Worm (Caenorhabditis elegans) whole organism, L4 larva: ENCODE data around the gene C15H9.5.
A peak's percentile ranks its signal among the peaks of the same experiment; 100 is the strongest.

ENCODE experiments used
- F10B5.3 ChIP-seq: sonication (generic microtip); optimal IDR thresholded peaks from 2 replicates; lab custom pipeline; 2016; ENCODE audit warnings: mild to moderate bottlenecking, missing genetic modification characterization, missing compliant biosample characterization
- F44E2.7 ChIP-seq: fragments of 200-800 bp; sonication (Bioruptor generic); IDR thresholded peaks from 2 replicates; pipeline ENCODE4 v2.1.2; 2022; ENCODE audit warnings: missing genetic modification characterization, missing compliant biosample characterization
- F49E8.2 ChIP-seq: sonication (generic microtip); optimal IDR thresholded peaks from 2 replicates; lab custom pipeline; 2016; ENCODE audit warnings: missing compliant biosample characterization, mild to moderate bottlenecking, missing genetic modification characterization, borderline replicate concordance
- T26A8.4 ChIP-seq: fragments of 200-800 bp; sonication (Bioruptor generic); IDR thresholded peaks from 2 replicates; pipeline ENCODE4 v1.3.6; 2022; ENCODE audit warnings: missing genetic modification characterization, missing compliant biosample characterization
- Y48G9A.11 ChIP-seq: fragments of 200-800 bp; sonication (Bioruptor generic); IDR thresholded peaks from 2 replicates; pipeline ENCODE4 v1.3.6; 2022; ENCODE audit warnings: missing genetic modification reagents, missing genetic modification characterization, missing compliant biosample characterization
- arid-1 ChIP-seq: fragments of 200-800 bp; sonication (Bioruptor generic); conservative IDR thresholded peaks from 2 replicates; pipeline ENCODE4 v1.3.6; 2022; ENCODE audit warnings: missing genetic modification reagents, missing genetic modification characterization, missing compliant biosample characterization
- attf-4 ChIP-seq: sonication (generic microtip); optimal IDR thresholded peaks from 3 replicates; lab custom pipeline; 2017; ENCODE audit warnings: missing biosample characterization, missing genetic modification characterization
- daf-19 ChIP-seq: fragments of 200-800 bp; sonication (Bioruptor generic); conservative IDR thresholded peaks from 2 replicates; pipeline ENCODE4 v1.3.6; 2022; ENCODE audit warnings: missing genetic modification characterization, missing compliant biosample characterization
- daf-8 ChIP-seq: fragments of 200-800 bp; sonication (Bioruptor generic); IDR thresholded peaks from 2 replicates; pipeline ENCODE4 v1.3.6; 2022; ENCODE audit warnings: missing genetic modification characterization, missing compliant biosample characterization
- dve-1 ChIP-seq: sonication (generic microtip); optimal IDR thresholded peaks from 2 replicates; lab custom pipeline; 2017; ENCODE audit warnings: antibody characterized with exemption, mild to moderate bottlenecking, missing genetic modification characterization, missing compliant biosample characterization; ENCODE audit not compliant: insufficient read depth
- egl-43 ChIP-seq: fragments of 200-800 bp; sonication (Bioruptor generic); IDR thresholded peaks from 2 replicates; pipeline ENCODE4 v1.3.6; 2022; ENCODE audit warnings: missing genetic modification reagents, missing genetic modification characterization, missing compliant biosample characterization
- fkh-10 ChIP-seq: fragments of 150-350 bp; optimal IDR thresholded peaks from 2 replicates; lab custom pipeline; 2014; ENCODE audit warnings: missing biosample characterization, missing genetic modification reagents, missing genetic modification characterization
- hlh-11 ChIP-seq: fragments of 200-800 bp; sonication (Bioruptor generic); optimal IDR thresholded peaks from 2 replicates; lab custom pipeline; 2018; ENCODE audit warnings: mild to moderate bottlenecking, missing genetic modification characterization, missing compliant biosample characterization
- hlh-30 ChIP-seq: sonication (generic microtip); optimal IDR thresholded peaks from 2 replicates; lab custom pipeline; 2017; ENCODE audit warnings: antibody characterized with exemption, mild to moderate bottlenecking, missing genetic modification characterization, missing compliant biosample characterization; ENCODE audit not compliant: insufficient read depth
- jun-1 ChIP-seq: fragments of 150-350 bp; optimal IDR thresholded peaks from 2 replicates; lab custom pipeline; 2014; ENCODE audit warnings: missing biosample characterization, missing genetic modification reagents, missing genetic modification characterization
- lim-7 ChIP-seq: fragments of 200-800 bp; sonication (Bioruptor generic); IDR thresholded peaks from 2 replicates; pipeline ENCODE4 v1.3.6; 2022; ENCODE audit warnings: missing genetic modification characterization, missing compliant biosample characterization
- lin-38 ChIP-seq: fragments of 200-800 bp; sonication (Bioruptor generic); IDR thresholded peaks from 2 replicates; pipeline ENCODE4 v1.3.6; 2022; ENCODE audit warnings: missing genetic modification reagents, missing genetic modification characterization, missing compliant biosample characterization
- lir-3 ChIP-seq: sonication (generic microtip); optimal IDR thresholded peaks from 2 replicates; lab custom pipeline; 2016; ENCODE audit warnings: mild to moderate bottlenecking, missing genetic modification characterization, missing compliant biosample characterization
- mdl-1 ChIP-seq, 2 experiments: fragments of 150-350 bp in 1 of 2; sonication (generic microtip) in 1 of 2; optimal IDR thresholded peaks; 2 replicates each; lab custom pipeline; 2014 to 2017; ENCODE audit warnings: missing biosample characterization in 2 of 2, missing genetic modification characterization in 2 of 2
- mdt-29 ChIP-seq: fragments of 200-800 bp; sonication (Bioruptor generic); IDR thresholded peaks from 2 replicates; pipeline ENCODE4 v1.3.6; 2022; ENCODE audit warnings: missing genetic modification reagents, missing genetic modification characterization, missing compliant biosample characterization
- mep-1 ChIP-seq: fragments of 150-350 bp; sonication (generic microtip); optimal IDR thresholded peaks from 3 replicates; lab custom pipeline; 2014; ENCODE audit warnings: missing biosample characterization, missing genetic modification characterization
- nhr-102 ChIP-seq: sonication (generic microtip); optimal IDR thresholded peaks from 2 replicates; lab custom pipeline; 2016; ENCODE audit warnings: mild to moderate bottlenecking, missing genetic modification characterization, moderate library complexity, missing compliant biosample characterization
- nhr-11 ChIP-seq: fragments of 150-350 bp; optimal IDR thresholded peaks from 2 replicates; lab custom pipeline; 2014; ENCODE audit warnings: missing biosample characterization, missing genetic modification characterization
- nhr-25 ChIP-seq: sonication (generic microtip); optimal IDR thresholded peaks from 2 replicates; lab custom pipeline; 2017; ENCODE audit warnings: missing genetic modification characterization, mild to moderate bottlenecking, missing compliant biosample characterization, antibody characterized with exemption, moderate library complexity, borderline replicate concordance; ENCODE audit not compliant: insufficient read depth
- nhr-28 ChIP-seq: fragments of 150-350 bp; optimal IDR thresholded peaks from 2 replicates; lab custom pipeline; 2014; ENCODE audit warnings: missing biosample characterization, missing genetic modification characterization
- nhr-42 ChIP-seq: fragments of 200-800 bp; sonication (Bioruptor generic); IDR thresholded peaks from 2 replicates; pipeline ENCODE4 v1.3.6; 2022; ENCODE audit warnings: missing genetic modification characterization, missing compliant biosample characterization
- php-3 ChIP-seq: fragments of 200-800 bp; sonication (Bioruptor generic); IDR thresholded peaks from 2 replicates; pipeline ENCODE4 v1.3.6; 2022; ENCODE audit warnings: missing genetic modification reagents, missing genetic modification characterization, missing compliant biosample characterization
- set-16 ChIP-seq: fragments of 200-800 bp; sonication (Bioruptor generic); IDR thresholded peaks from 2 replicates; pipeline ENCODE4 v1.3.6; 2022; ENCODE audit warnings: missing genetic modification reagents, missing genetic modification characterization, missing compliant biosample characterization
- snpc-4 ChIP-seq: fragments of 150-350 bp; optimal IDR thresholded peaks from 2 replicates; lab custom pipeline; 2014; ENCODE audit warnings: missing biosample characterization, missing genetic modification characterization
- spr-1 ChIP-seq: sonication (generic microtip); optimal IDR thresholded peaks from 2 replicates; lab custom pipeline; 2016; ENCODE audit warnings: mild to moderate bottlenecking, missing genetic modification characterization, missing compliant biosample characterization
- spr-3 ChIP-seq: fragments of 200-800 bp; sonication (Bioruptor generic); optimal IDR thresholded peaks from 2 replicates; lab custom pipeline; 2018; ENCODE audit warnings: mild to moderate bottlenecking, missing genetic modification characterization, missing compliant biosample characterization
- tag-97 ChIP-seq: fragments of 200-800 bp; sonication (Bioruptor generic); IDR thresholded peaks from 2 replicates; pipeline ENCODE4 v1.3.6; 2022; ENCODE audit warnings: missing genetic modification characterization, missing compliant biosample characterization
- tra-1 ChIP-seq: fragments of 200-800 bp; sonication (Bioruptor generic); IDR thresholded peaks from 2 replicates; pipeline ENCODE4 v1.3.6; 2022; ENCODE audit warnings: missing genetic modification reagents, missing genetic modification characterization, missing compliant biosample characterization
- unc-62 ChIP-seq, 3 experiments: fragments of 150-350 bp in 1 of 3; sonication (generic microtip); optimal IDR thresholded peaks in 2 of 3; peaks in 1 of 3; 1 replicate in 1 of 3; 2 replicates in 2 of 3; lab custom pipeline; 2014 to 2017; ENCODE audit warnings: missing biosample characterization in 3 of 3, missing genetic modification characterization in 3 of 3, missing genetic modification reagents in 3 of 3, missing genotype in 1 of 3
- vab-7 ChIP-seq: fragments of 200-800 bp; sonication (Bioruptor generic); IDR thresholded peaks from 2 replicates; pipeline ENCODE4 v1.3.6; 2022; ENCODE audit warnings: missing genetic modification reagents, missing genetic modification characterization, missing compliant biosample characterization
- zag-1 ChIP-seq: fragments of 150-350 bp; optimal IDR thresholded peaks from 2 replicates; lab custom pipeline; 2014; ENCODE audit warnings: missing biosample characterization, missing genetic modification characterization
- zip-11 ChIP-seq: fragments of 200-800 bp; sonication (Bioruptor generic); IDR thresholded peaks from 2 replicates; pipeline ENCODE4 v1.3.6; 2022; ENCODE audit warnings: missing genetic modification characterization, missing compliant biosample characterization

The C15H9.5 gene

ce11 chrX:6059163-6059782 lies 33.8 kb upstream of the C15H9.5 start (continued):
- TF ChIP-seq jun-1 (tag; lab: Kevin White, UChicago), result no peak
- TF ChIP-seq set-16 (GFP tag; lab: Robert Waterston, UW), result no peak
- TF ChIP-seq nhr-102 (tag; lab: Kevin White, UChicago), result peak; percentile 20
- no peak for TF ChIP-seq snpc-4
- no peak for TF ChIP-seq lir-3
- no peak for TF ChIP-seq Y48G9A.11 (GFP tag; lab: Robert Waterston, UW)
- no peak for TF ChIP-seq egl-43
- TF ChIP-seq spr-1 (tag; lab: Kevin White, UChicago), result no peak
- TF ChIP-seq nhr-11 (tag; lab: Kevin White, UChicago), result no peak
- TF ChIP-seq mdt-29, result no peak
- TF ChIP-seq daf-19 (GFP tag; lab: Robert Waterston, UW), result no peak
- peak; percentile 72 for TF ChIP-seq dve-1 (tag; lab: Kevin White, UChicago)
- TF ChIP-seq zag-1 (tag; lab: Kevin White, UChicago), result no peak
- peak; percentile 64 for TF ChIP-seq hlh-11
- TF ChIP-seq arid-1 (GFP tag; lab: Robert Waterston, UW), result no peak
- TF ChIP-seq fkh-10 (GFP tag; lab: Kevin White, UChicago), result no peak

DNA sequence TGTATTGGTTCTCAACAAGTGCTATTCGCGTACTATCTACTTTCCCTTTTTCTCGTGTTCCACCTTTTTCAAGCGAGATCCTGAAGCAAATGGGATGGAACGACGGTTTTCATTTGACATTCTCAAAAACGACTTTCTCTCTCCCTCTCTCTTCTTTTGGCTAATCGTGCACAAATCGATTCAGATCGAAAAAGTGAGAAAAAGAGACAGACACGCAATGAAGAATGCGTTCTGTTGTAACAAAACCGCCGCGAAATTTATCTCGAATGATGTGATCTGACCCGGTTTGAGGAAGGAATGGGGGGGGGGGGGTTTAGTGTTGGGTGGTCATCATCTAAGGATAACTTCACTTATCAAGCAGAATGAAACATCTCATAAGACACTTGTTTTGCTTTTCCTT lies 28.7 kb upstream of the C15H9.5 start:
- TF ChIP-seq hlh-30, result peak; percentile 9
- TF ChIP-seq T26A8.4, result no peak
- peak in 1 of 2 experiments; percentile 23 for TF ChIP-seq mdl-1 (tag; optimal IDR thresholded peaks at IDR 0.05; lab: Kevin White, UChicago)
- TF ChIP-seq hlh-11, result peak; percentile 25
- no peak for TF ChIP-seq F44E2.7 (GFP tag; lab: Robert Waterston, UW)
- TF ChIP-seq, all 104 proteins: peak for 3

ce11 chrX:6065936-6066452 lies 27.1 kb upstream of the C15H9.5 start, which contains the start of gene ptr-4:
ptr-4 (minus strand) TSS chrX:6065986.
- TF ChIP-seq unc-62 (GFP tag; optimal IDR thresholded peaks at IDR 0.05 in 1 of 2; lab: Kevin White, UChicago) (peak in 1 of 2 experiments; percentile 92), unc-62 (tag; optimal IDR thresholded peaks at IDR 0.05; lab: Kevin White, UChicago) (no peak), daf-8 (GFP tag; lab: Robert Waterston, UW) (no peak)
- TF ChIP-seq, all 104 proteins: peak for 1

ce11 chrX:6066618-6067017 lies 26.5 kb upstream of the C15H9.5 start:
- no peak for TF ChIP-seq lin-38 (GFP tag; lab: Robert Waterston, UW)
- TF ChIP-seq lim-7 (GFP tag; lab: Robert Waterston, UW), result no peak
- TF ChIP-seq nhr-25, result no peak
- no peak for TF ChIP-seq dve-1 (tag; lab: Kevin White, UChicago)
- TF ChIP-seq nhr-42 (GFP tag; lab: Robert Waterston, UW), result no peak
- no peak for TF ChIP-seq Y48G9A.11 (GFP tag; lab: Robert Waterston, UW)
- TF ChIP-seq F10B5.3, result no peak
- TF ChIP-seq tag-97, result no peak
- TF ChIP-seq nhr-28 (tag; lab: Kevin White, UChicago), result no peak
- no peak for TF ChIP-seq zip-11 (GFP tag; lab: Robert Waterston, UW)
- no peak for TF ChIP-seq F49E8.2 (tag; lab: Kevin White, UChicago)
- no peak for TF ChIP-seq spr-3 (GFP tag; lab: Kevin White, UChicago)
- no peak for TF ChIP-seq nhr-11 (tag; lab: Kevin White, UChicago)
- no peak for TF ChIP-seq tra-1
- TF ChIP-seq daf-8 (GFP tag; lab: Robert Waterston, UW), result no peak
- no peak for TF ChIP-seq php-3 (GFP tag; lab: Robert Waterston, UW)
- no peak for TF ChIP-seq attf-4 (tag; lab: Kevin White, UChicago)
- no peak for TF ChIP-seq mep-1 (tag; lab: Kevin White, UChicago)
- no peak for TF ChIP-seq vab-7 (GFP tag; lab: Robert Waterston, UW)
